Worm (Caenorhabditis elegans) whole organism, late embryonic: Measurements from ENCODE around the gene pdi-2.

ENCODE experiments used
- C38D4.7 ChIP-seq: fragments of 200-800 bp; sonication (Bioruptor generic); optimal IDR thresholded peaks from 2 replicates; lab custom pipeline; 2018; ENCODE audit warnings: mild to moderate bottlenecking, missing genetic modification characterization, moderate library complexity, missing compliant biosample characterization
- F13H6.1 ChIP-seq: sonication (generic microtip); optimal IDR thresholded peaks from 2 replicates; lab custom pipeline; 2016; ENCODE audit warnings: missing genetic modification characterization, missing compliant biosample characterization
- K09A11.1 ChIP-seq: sonication (generic microtip); optimal IDR thresholded peaks from 2 replicates; lab custom pipeline; 2017; ENCODE audit warnings: antibody characterized with exemption, mild to moderate bottlenecking, missing genetic modification characterization, missing compliant biosample characterization; ENCODE audit not compliant: insufficient read depth
- ceh-14 ChIP-seq: sonication (generic microtip); optimal IDR thresholded peaks from 2 replicates; lab custom pipeline; 2016; ENCODE audit warnings: missing genotype, missing genetic modification characterization, missing compliant biosample characterization
- ceh-24 ChIP-seq: sonication (generic microtip); optimal IDR thresholded peaks from 2 replicates; lab custom pipeline; 2016; ENCODE audit warnings: mild to moderate bottlenecking, missing genetic modification characterization, missing compliant biosample characterization
- ceh-45 ChIP-seq: fragments of 200-800 bp; sonication (Bioruptor generic); IDR thresholded peaks from 2 replicates; pipeline ENCODE4 v1.3.6; 2022; ENCODE audit warnings: missing genetic modification reagents, missing genetic modification characterization, missing compliant biosample characterization
- ceh-6 ChIP-seq: fragments of 200-800 bp; sonication (Bioruptor generic); optimal IDR thresholded peaks from 2 replicates; lab custom pipeline; 2018; ENCODE audit warnings: mild to moderate bottlenecking, missing genetic modification characterization, missing compliant biosample characterization
- ceh-9 ChIP-seq: sonication (generic microtip); optimal IDR thresholded peaks from 2 replicates; lab custom pipeline; 2016; ENCODE audit warnings: mild to moderate bottlenecking, missing genetic modification characterization, inconsistent platforms, missing compliant biosample characterization
- che-1 ChIP-seq: sonication (generic microtip); optimal IDR thresholded peaks from 2 replicates; lab custom pipeline; 2016; ENCODE audit warnings: mild to moderate bottlenecking, missing genetic modification characterization, missing compliant biosample characterization
- dve-1 ChIP-seq: sonication (generic microtip); optimal IDR thresholded peaks from 2 replicates; lab custom pipeline; 2017; ENCODE audit warnings: antibody characterized with exemption, mild to moderate bottlenecking, missing genetic modification characterization, missing compliant biosample characterization
- elt-2 ChIP-seq: sonication (generic microtip); optimal IDR thresholded peaks from 2 replicates; lab custom pipeline; 2016; ENCODE audit warnings: missing genetic modification reagents, missing genetic modification characterization, missing compliant biosample characterization
- elt-4 ChIP-seq: sonication (generic microtip); optimal IDR thresholded peaks from 2 replicates; lab custom pipeline; 2016; ENCODE audit warnings: missing genetic modification characterization, missing compliant biosample characterization
- ets-4 ChIP-seq: sonication (generic microtip); optimal IDR thresholded peaks from 2 replicates; lab custom pipeline; 2016; ENCODE audit warnings: missing genetic modification characterization, missing compliant biosample characterization
- eyg-1 ChIP-seq: sonication (generic microtip); optimal IDR thresholded peaks from 2 replicates; lab custom pipeline; 2016; ENCODE audit warnings: missing genotype, missing genetic modification characterization, missing compliant biosample characterization
- fkh-10 ChIP-seq: fragments of 150-350 bp; optimal IDR thresholded peaks from 2 replicates; lab custom pipeline; 2014; ENCODE audit warnings: missing biosample characterization, missing genetic modification reagents, missing genetic modification characterization
- fkh-6 ChIP-seq: sonication (generic microtip); optimal IDR thresholded peaks from 2 replicates; lab custom pipeline; 2016; ENCODE audit warnings: missing genetic modification characterization, missing compliant biosample characterization
- nfya-1 ChIP-seq: sonication (generic microtip); optimal IDR thresholded peaks from 2 replicates; lab custom pipeline; 2017; ENCODE audit warnings: missing genetic modification characterization, mild to moderate bottlenecking, missing compliant biosample characterization, antibody characterized with exemption, moderate library complexity
- nhr-11 ChIP-seq: fragments of 150-350 bp; optimal IDR thresholded peaks from 2 replicates; lab custom pipeline; 2014; ENCODE audit warnings: missing biosample characterization, missing genetic modification characterization
- npax-4 ChIP-seq: sonication (generic microtip); optimal IDR thresholded peaks from 2 replicates; lab custom pipeline; 2016; ENCODE audit warnings: missing genetic modification characterization, missing compliant biosample characterization
- pag-3 ChIP-seq: sonication (generic microtip); optimal IDR thresholded peaks from 2 replicates; lab custom pipeline; 2016; ENCODE audit warnings: missing compliant biosample characterization, missing genetic modification characterization, borderline replicate concordance
- pat-9 ChIP-seq: fragments of 200-800 bp; sonication (Bioruptor generic); optimal IDR thresholded peaks from 2 replicates; lab custom pipeline; 2018; ENCODE audit warnings: mild to moderate bottlenecking, missing genetic modification characterization, moderate library complexity, missing compliant biosample characterization
- pha-2 ChIP-seq: sonication (generic microtip); optimal IDR thresholded peaks from 2 replicates; lab custom pipeline; 2017; ENCODE audit warnings: mild to moderate bottlenecking, missing genetic modification characterization, missing compliant biosample characterization
- pha-4 ChIP-seq: fragments of 150-350 bp; optimal IDR thresholded peaks from 2 replicates; lab custom pipeline; 2018; ENCODE audit warnings: missing biosample characterization, missing genetic modification reagents, missing genetic modification characterization
- pros-1 ChIP-seq: fragments of 150-350 bp; optimal IDR thresholded peaks from 2 replicates; lab custom pipeline; 2014; ENCODE audit warnings: missing biosample characterization, missing genetic modification reagents, missing genetic modification characterization
- ref-2 ChIP-seq: sonication (generic microtip); optimal IDR thresholded peaks from 2 replicates; lab custom pipeline; 2016; ENCODE audit warnings: missing genetic modification characterization, missing compliant biosample characterization
- sdc-2 ChIP-seq: sonication (generic microtip); optimal IDR thresholded peaks from 2 replicates; lab custom pipeline; 2016; ENCODE audit warnings: missing genotype, missing genetic modification characterization, missing compliant biosample characterization
- sox-4 ChIP-seq: sonication (generic microtip); optimal IDR thresholded peaks from 2 replicates; lab custom pipeline; 2017; ENCODE audit warnings: mild to moderate bottlenecking, missing genetic modification characterization, inconsistent platforms, missing compliant biosample characterization
- syd-9 ChIP-seq: sonication (generic microtip); optimal IDR thresholded peaks from 2 replicates; lab custom pipeline; 2016; ENCODE audit warnings: mild to moderate bottlenecking, missing genetic modification characterization, moderate library complexity, missing compliant biosample characterization
- tbx-7 ChIP-seq: sonication (generic microtip); optimal IDR thresholded peaks from 2 replicates; lab custom pipeline; 2016; ENCODE audit warnings: missing genotype, missing genetic modification characterization, missing compliant biosample characterization
- unc-3 ChIP-seq, 2 experiments: fragments of 200-800 bp in 1 of 2; sonication (Bioruptor generic) in 1 of 2; sonication (generic microtip) in 1 of 2; conservative IDR thresholded peaks in 1 of 2; optimal IDR thresholded peaks in 1 of 2; 2 replicates each; pipeline versions ENCODE4 v1.3.6 to Lab custom; 2016 to 2022; ENCODE audit warnings: missing compliant biosample characterization in 2 of 2, missing genetic modification characterization in 2 of 2, missing genetic modification reagents in 1 of 2
- unc-42 ChIP-seq: sonication (generic microtip); optimal IDR thresholded peaks from 2 replicates; lab custom pipeline; 2016; ENCODE audit warnings: missing genotype, missing genetic modification characterization, missing compliant biosample characterization
- unc-55 ChIP-seq: sonication (generic microtip); optimal IDR thresholded peaks from 2 replicates; lab custom pipeline; 2017; ENCODE audit warnings: missing biosample characterization, missing genetic modification reagents, missing genetic modification characterization
- zip-5 ChIP-seq: sonication (generic microtip); optimal IDR thresholded peaks from 2 replicates; lab custom pipeline; 2016; ENCODE audit warnings: missing genetic modification characterization, missing compliant biosample characterization

pdi-2 gene

DNA sequence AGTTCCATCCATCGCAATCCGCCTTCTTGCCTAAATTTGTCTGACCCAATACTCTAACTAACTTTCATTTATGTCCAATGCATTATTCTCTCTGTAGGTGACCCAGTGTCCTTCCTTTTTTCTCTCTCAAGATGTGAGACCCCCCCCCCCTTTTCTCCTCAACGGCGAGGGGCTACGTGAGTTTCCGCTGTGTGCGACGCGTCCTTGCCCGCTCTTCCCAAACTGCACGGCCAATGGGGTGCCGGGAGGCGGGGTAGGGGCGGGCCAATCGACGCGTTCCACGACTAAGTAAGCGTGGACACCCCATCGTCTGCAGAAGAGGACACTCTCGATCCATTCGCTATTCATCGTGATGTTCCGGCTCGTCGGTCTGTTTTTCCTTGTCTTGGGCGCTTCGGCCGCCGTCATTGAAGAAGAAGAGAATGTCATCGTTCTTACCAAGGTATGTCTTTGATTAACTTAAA lies at the start of gene pdi-2 (continued):
- TF ChIP-seq tbx-7 (no peak), elt-2 (tag; lab: Kevin White, UChicago) (peak; percentile 34), dve-1 (tag; lab: Kevin White, UChicago) (no peak), ceh-45 (GFP tag; lab: Robert Waterston, UW) (no peak), ceh-24 (tag; lab: Kevin White, UChicago) (no peak), nfya-1 (tag; lab: Kevin White, UChicago) (peak; percentile 100), pros-1 (peak; percentile 56), pat-9 (tag; lab: Kevin White, UChicago) (peak; percentile 18), elt-4 (tag; lab: Kevin White, UChicago) (no peak), unc-55 (GFP tag; lab: Kevin White, UChicago) (peak; percentile 5), ceh-14 (tag; lab: Kevin White, UChicago) (peak; percentile 48), che-1 (tag; lab: Kevin White, UChicago) (peak; percentile 37), F13H6.1 (tag; lab: Kevin White, UChicago) (peak; percentile 14)
- TF ChIP-seq, all 69 proteins: peak for 25

ce11 chrX:4478503-4478902 lies 45.5 kb upstream of the pdi-2 start:
- TF ChIP-seq ceh-45 (GFP tag; lab: Robert Waterston, UW) (no peak), elt-2 (tag; lab: Kevin White, UChicago) (peak; percentile 57)

DNA sequence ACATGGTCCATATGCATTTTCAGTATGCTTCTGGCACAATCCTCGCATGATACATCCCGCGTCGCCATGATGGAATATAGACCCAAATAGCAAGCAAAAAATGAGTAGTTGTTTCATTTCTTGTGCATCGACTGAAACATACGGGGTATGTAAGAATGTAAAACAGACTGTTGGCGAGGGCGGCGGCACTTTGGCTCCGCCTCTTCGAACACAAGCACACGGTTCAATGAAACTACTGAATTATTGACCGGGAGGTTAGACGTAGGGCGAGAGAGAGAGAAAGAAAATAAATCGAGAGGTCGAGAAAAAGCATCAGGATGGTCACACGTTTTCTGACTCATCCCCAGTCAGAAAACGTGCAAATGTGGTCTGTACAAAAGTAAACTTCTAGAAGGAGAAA lies 44.0 kb upstream of the pdi-2 start:
- TF ChIP-seq npax-4 (tag; lab: Kevin White, UChicago) (no peak), unc-42 (tag; lab: Kevin White, UChicago) (no peak), zip-5 (no peak), sdc-2 (no peak), fkh-10 (GFP tag; lab: Kevin White, UChicago) (no peak), K09A11.1 (tag; lab: Kevin White, UChicago) (no peak), ceh-9 (tag; lab: Kevin White, UChicago) (no peak), sox-4 (tag; lab: Kevin White, UChicago) (no peak), pag-3 (tag; lab: Kevin White, UChicago) (no peak), pha-4 (tag; lab: Kevin White, UChicago) (no peak), syd-9 (no peak), ceh-6 (GFP tag; lab: Kevin White, UChicago) (no peak)

DNA sequence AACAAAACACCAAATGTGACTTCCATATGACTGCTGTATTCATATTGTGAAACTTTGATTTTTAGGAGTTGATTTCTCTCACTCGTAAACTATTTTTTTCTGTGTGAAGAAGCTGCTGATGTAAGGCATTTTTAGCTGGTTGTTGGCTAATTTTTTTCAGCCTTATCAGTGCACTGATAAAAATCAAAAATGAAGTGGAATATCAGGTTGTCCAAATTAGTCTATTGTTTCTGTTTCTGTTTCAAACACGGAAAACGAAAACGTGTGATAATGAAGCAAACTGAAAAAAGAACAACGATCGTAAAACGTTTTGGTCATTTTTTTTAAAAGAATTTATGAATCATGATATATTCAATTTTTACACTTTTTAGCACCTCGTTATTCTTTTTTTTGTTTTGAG lies 43.2 kb upstream of the pdi-2 start:
- TF ChIP-seq fkh-10 (GFP tag; lab: Kevin White, UChicago), result no peak
- TF ChIP-seq elt-2 (tag; lab: Kevin White, UChicago), result peak; percentile 31
- TF ChIP-seq, all 69 proteins: peak for 1

ce11 chrX:4484072-4484471 lies 39.9 kb upstream of the pdi-2 start:
- TF ChIP-seq unc-3 (GFP tag; conservative IDR thresholded peaks at IDR 0.05; lab: Robert Waterston, UW) (no peak), unc-3 (tag; optimal IDR thresholded peaks at IDR 0.05; lab: Kevin White, UChicago) (no peak), pha-2 (peak; percentile 34)

DNA sequence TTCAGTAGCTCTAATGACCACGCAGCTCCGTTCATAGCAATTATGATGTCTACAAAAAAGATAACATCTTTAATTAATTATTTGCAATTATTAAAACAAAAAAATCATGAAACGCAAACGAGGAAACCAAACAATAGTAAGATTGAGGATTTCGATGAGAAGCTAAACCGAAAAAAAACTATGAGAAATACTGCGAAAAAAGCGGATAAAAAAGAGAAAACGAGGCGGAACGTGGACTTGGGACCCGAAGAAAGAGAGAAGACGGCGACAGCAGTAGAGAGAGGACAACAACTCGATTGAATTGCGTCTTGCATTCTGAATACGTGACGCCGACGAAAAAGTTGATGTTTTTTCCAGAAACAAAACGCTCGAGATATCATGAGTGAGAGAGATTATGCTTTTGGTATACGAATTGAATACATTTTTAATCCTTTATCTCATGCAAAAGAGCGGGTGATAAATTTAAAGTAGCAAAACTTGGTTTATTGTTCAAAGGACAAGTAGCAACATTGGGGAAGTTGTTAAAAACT lies 35.1 kb upstream of the pdi-2 start, which contains the start of gene ncr-1:
Gene ncr-1, minus strand, starts transcription at position 51 of the 530 bp plus-strand sequence.
- TF ChIP-seq ceh-14 (tag; lab: Kevin White, UChicago) (no peak), ceh-45 (GFP tag; lab: Robert Waterston, UW) (no peak), K09A11.1 (tag; lab: Kevin White, UChicago) (no peak), ref-2 (tag; lab: Kevin White, UChicago) (no peak), ceh-9 (tag; lab: Kevin White, UChicago) (no peak), eyg-1 (tag; lab: Kevin White, UChicago) (no peak), unc-55 (GFP tag; lab: Kevin White, UChicago) (no peak), C38D4.7 (GFP tag; lab: Kevin White, UChicago) (no peak), fkh-6 (tag; lab: Kevin White, UChicago) (no peak), nhr-11 (tag; lab: Kevin White, UChicago) (no peak), ets-4 (tag; lab: Kevin White, UChicago) (no peak)
- TF ChIP-seq, all 69 proteins: peak for 0
